Worm (Caenorhabditis elegans): ENCODE results near the gene C27C12.1.

Gene C27C12.1

DNA sequence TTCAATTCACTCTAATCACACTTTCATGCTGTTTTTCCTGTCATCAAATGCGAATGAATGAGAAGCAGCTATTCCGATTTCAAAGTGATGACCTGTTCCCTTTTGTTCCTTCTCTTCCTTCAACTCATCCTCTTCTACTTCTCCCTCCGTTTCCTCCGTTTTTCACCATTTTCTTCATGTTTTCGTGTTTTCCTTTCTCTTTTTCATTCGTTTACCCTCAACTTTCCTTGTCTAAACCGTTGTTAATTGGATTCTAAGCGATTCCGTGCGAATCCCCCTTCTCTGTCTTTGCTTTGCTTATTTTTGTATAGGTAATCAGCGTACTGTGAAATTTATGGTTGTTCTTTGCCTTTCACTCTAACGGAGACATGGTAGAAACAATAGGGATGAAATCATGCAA, 32.3 kb upstream of the C27C12.1 start:
- TF ChIP-seq flt-1 (GFP tag; IDR thresholded peaks at IDR 0.05) = no peak
- no peak for TF ChIP-seq F13C5.2 (tag; optimal IDR thresholded peaks at IDR 0.05)
- TF ChIP-seq hmg-4 (GFP tag; optimal IDR thresholded peaks at IDR 0.05) = no peak
- no peak for TF ChIP-seq hnd-1 (tag; optimal IDR thresholded peaks at IDR 0.05)
- TF ChIP-seq B0310.2 (tag; optimal IDR thresholded peaks at IDR 0.05) = no peak
- TF ChIP-seq scrt-1 (GFP tag; IDR thresholded peaks at IDR 0.05) = no peak
- no peak for TF ChIP-seq pes-1 (GFP tag; IDR thresholded peaks at IDR 0.05)
- no peak for TF ChIP-seq aly-1 (tag; optimal IDR thresholded peaks at IDR 0.05)
- no peak for TF ChIP-seq hmbx-1 (tag; optimal IDR thresholded peaks at IDR 0.05)

DNA sequence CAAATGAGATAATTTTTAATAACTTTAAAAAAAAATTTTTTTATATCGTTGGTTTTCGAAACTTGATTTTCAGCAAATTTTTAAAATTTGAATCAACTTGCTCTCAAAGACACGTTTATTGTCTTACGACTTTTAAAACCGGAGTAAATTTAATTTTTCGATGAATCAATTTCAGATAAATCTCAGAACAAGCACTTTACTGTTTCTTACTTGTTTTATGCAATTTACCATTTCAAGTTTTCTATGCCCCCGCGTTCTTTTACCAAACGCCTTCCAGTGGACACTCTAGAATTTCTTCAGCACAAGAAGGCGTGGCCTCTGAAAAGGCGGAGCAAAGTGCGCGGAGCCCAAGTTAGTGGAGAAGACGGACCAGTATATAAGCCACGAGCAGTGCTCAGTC, 27.6 kb upstream of the C27C12.1 start, which contains the start of gene flp-8:
TSS of gene flp-8 (plus strand) at position 301 of the 400 bp plus-strand sequence.
- TF ChIP-seq tbx-37 (GFP tag; conservative IDR thresholded peaks at IDR 0.05) (no peak), hmbx-1 (tag; optimal IDR thresholded peaks at IDR 0.05) (no peak)

DNA sequence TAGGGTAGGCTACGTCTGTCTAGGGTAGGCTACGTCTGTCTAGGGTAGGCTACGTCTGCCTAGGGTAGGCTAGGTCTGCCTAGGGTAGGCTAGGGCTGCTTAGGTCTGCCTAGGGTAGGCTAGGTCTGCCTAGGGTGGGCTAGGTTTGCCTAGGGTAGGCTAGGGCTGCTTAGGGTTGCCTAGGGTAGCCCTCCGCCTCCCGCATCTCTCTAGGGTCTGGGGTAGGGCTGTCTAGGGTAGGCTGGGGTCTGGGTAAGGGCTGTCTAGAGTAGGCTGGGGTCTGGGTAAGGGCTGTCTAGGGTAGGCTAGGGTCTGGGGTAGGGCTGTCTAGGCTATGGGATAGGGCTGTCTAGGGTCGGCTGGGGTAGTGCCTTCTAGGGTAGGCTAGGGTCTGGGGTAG, 24.1 kb upstream of the C27C12.1 start:
- TF ChIP-seq aly-1 (tag; optimal IDR thresholded peaks at IDR 0.05) = no peak
- TF ChIP-seq ama-1 (optimal IDR thresholded peaks at IDR 0.05) = no peak
- no peak for TF ChIP-seq flt-1 (GFP tag; IDR thresholded peaks at IDR 0.05)
- no peak for TF ChIP-seq F13C5.2 (tag; optimal IDR thresholded peaks at IDR 0.05)
- no peak for TF ChIP-seq tra-4 (tag; optimal IDR thresholded peaks at IDR 0.05)
- no peak for TF ChIP-seq tbx-11 (GFP tag; IDR thresholded peaks at IDR 0.05)
- no peak for TF ChIP-seq sea-1 (GFP tag; conservative IDR thresholded peaks at IDR 0.05)
- no peak for TF ChIP-seq pes-1 (GFP tag; IDR thresholded peaks at IDR 0.05)
- no peak for TF ChIP-seq hmg-4 (GFP tag; optimal IDR thresholded peaks at IDR 0.05)
- no peak for TF ChIP-seq tbx-37 (GFP tag; conservative IDR thresholded peaks at IDR 0.05)
- TF ChIP-seq scrt-1 (GFP tag; IDR thresholded peaks at IDR 0.05) = no peak
- TF ChIP-seq hnd-1 (tag; optimal IDR thresholded peaks at IDR 0.05) = no peak
- TF ChIP-seq ceh-36 (tag; optimal IDR thresholded peaks at IDR 0.05) = no peak
- TF ChIP-seq hmbx-1 (tag; optimal IDR thresholded peaks at IDR 0.05) = no peak
- no peak for TF ChIP-seq ceh-13 (GFP tag; optimal IDR thresholded peaks at IDR 0.05)

DNA sequence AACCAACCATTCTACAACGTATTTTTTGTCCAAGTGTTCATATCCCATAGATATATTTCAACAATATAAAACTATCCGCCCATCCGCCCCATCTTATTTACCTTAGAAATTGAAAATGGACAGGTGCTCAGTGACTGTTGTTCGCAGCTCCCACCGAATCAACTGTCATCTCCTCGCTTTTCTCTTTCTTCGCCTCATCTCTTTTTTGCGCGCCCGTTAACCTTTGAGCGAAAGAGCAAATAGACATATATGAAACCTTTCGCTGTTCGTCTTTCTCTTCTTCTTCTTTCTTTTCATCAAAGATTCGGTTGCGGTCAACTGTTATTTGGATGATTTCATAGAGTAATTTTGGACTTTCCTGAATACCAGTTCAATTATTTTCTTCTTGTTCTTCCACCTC, 22.1 kb upstream of the C27C12.1 start, which contains the start of gene sssh-1:
TSS of gene sssh-1 (plus strand) at position 301 of the 400 bp plus-strand sequence.
- TF ChIP-seq hmg-4 (GFP tag; optimal IDR thresholded peaks at IDR 0.05) (no peak), F13C5.2 (tag; optimal IDR thresholded peaks at IDR 0.05) (no peak), sea-1 (GFP tag; conservative IDR thresholded peaks at IDR 0.05) (no peak), ama-1 (optimal IDR thresholded peaks at IDR 0.05) (no peak)

DNA sequence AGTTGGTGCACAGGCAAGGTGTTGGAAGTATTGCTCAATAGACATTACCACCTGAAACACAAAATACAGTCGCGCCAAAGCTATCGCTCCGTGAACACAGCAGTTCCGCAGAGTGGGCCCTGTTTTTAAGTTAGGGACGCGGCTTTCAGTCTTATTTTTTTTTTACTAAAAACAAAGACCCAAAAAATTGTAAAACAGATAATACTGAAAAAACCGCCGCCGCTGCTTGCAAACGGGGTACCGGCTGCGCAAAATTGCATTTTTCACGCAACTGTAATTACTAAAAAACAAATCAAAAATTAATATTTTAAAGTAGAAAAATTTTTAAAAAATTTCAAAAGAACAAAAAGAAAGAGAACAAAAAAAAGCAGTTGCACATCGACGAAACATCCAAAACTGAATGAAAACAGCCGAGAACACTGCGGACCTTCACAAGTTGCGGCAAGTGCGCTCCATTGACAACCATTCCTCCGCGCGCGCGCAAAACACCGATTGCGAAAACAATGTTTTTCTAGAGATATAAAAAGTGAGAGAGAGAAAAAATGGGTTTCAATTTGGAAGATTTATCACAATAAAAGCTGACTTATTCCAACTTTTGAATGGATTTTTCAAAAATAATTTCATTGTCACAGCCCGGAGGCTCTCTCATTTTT, 19.4 kb upstream of the C27C12.1 start, which contains the start of gene F31F6.3:
TSS of gene F31F6.3 (minus strand) at position 51 of the 653 bp plus-strand sequence.
- no peak for TF ChIP-seq ceh-36 (tag; optimal IDR thresholded peaks at IDR 0.05)
- TF ChIP-seq F13C5.2 (tag; optimal IDR thresholded peaks at IDR 0.05) = no peak
- no peak for TF ChIP-seq hmbx-1 (tag; optimal IDR thresholded peaks at IDR 0.05)
- TF ChIP-seq hnd-1 (tag; optimal IDR thresholded peaks at IDR 0.05) = no peak
- TF ChIP-seq ets-7 (tag; optimal IDR thresholded peaks at IDR 0.05) = no peak
- no peak for TF ChIP-seq sea-1 (GFP tag; conservative IDR thresholded peaks at IDR 0.05)
- TF ChIP-seq ama-1 (optimal IDR thresholded peaks at IDR 0.05) = no peak
- TF ChIP-seq tra-4 (tag; optimal IDR thresholded peaks at IDR 0.05) = no peak
- no peak for TF ChIP-seq tbx-11 (GFP tag; IDR thresholded peaks at IDR 0.05)
- no peak for TF ChIP-seq tbx-37 (GFP tag; conservative IDR thresholded peaks at IDR 0.05)
- no peak for TF ChIP-seq aly-1 (tag; optimal IDR thresholded peaks at IDR 0.05)
- no peak for TF ChIP-seq pes-1 (GFP tag; IDR thresholded peaks at IDR 0.05)
- no peak for TF ChIP-seq flt-1 (GFP tag; IDR thresholded peaks at IDR 0.05)
- no peak for TF ChIP-seq hmg-4 (GFP tag; optimal IDR thresholded peaks at IDR 0.05)
- no peak for TF ChIP-seq scrt-1 (GFP tag; IDR thresholded peaks at IDR 0.05)
- TF ChIP-seq ceh-13 (GFP tag; optimal IDR thresholded peaks at IDR 0.05) = no peak
- TF ChIP-seq B0310.2 (tag; optimal IDR thresholded peaks at IDR 0.05) = no peak

DNA sequence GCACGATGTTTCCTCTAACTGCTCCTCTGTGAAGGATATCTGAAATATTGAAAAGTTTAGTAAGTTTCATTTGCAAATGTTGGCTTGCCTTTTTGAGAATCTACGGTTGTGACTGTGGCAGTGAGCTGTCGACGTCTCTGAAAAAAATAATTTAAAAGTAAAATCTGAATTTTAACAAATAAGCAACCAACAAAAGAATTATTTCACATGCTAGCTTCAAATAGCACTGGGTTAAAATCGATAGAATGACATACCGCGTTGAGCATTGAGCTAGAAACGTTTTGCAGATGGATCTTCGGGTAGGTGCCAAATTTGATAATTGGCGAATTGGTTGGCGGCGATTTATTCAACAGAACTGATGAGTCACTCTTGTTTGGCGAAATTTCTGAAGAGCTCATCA, 18.2 kb upstream of the C27C12.1 start, which contains the start of gene F31F6.2:
TSS of gene F31F6.2 (minus strand) at position 101 of the 400 bp plus-strand sequence.
- no peak for TF ChIP-seq tbx-11 (GFP tag; IDR thresholded peaks at IDR 0.05)
- no peak for TF ChIP-seq ceh-13 (GFP tag; optimal IDR thresholded peaks at IDR 0.05)
- no peak for TF ChIP-seq scrt-1 (GFP tag; IDR thresholded peaks at IDR 0.05)
- no peak for TF ChIP-seq hmg-4 (GFP tag; optimal IDR thresholded peaks at IDR 0.05)
- TF ChIP-seq pes-1 (GFP tag; IDR thresholded peaks at IDR 0.05) = no peak
- no peak for TF ChIP-seq aly-1 (tag; optimal IDR thresholded peaks at IDR 0.05)
- no peak for TF ChIP-seq hnd-1 (tag; optimal IDR thresholded peaks at IDR 0.05)
- no peak for TF ChIP-seq tbx-37 (GFP tag; conservative IDR thresholded peaks at IDR 0.05)
- no peak for TF ChIP-seq flt-1 (GFP tag; IDR thresholded peaks at IDR 0.05)
- TF ChIP-seq hmbx-1 (tag; optimal IDR thresholded peaks at IDR 0.05) = no peak
- no peak for TF ChIP-seq sea-1 (GFP tag; conservative IDR thresholded peaks at IDR 0.05)
- TF ChIP-seq ets-7 (tag; optimal IDR thresholded peaks at IDR 0.05) = no peak
- TF ChIP-seq tra-4 (tag; optimal IDR thresholded peaks at IDR 0.05) = no peak
- TF ChIP-seq B0310.2 (tag; optimal IDR thresholded peaks at IDR 0.05) = no peak
- no peak for TF ChIP-seq ama-1 (optimal IDR thresholded peaks at IDR 0.05)
- TF ChIP-seq ceh-36 (tag; optimal IDR thresholded peaks at IDR 0.05) = no peak

DNA sequence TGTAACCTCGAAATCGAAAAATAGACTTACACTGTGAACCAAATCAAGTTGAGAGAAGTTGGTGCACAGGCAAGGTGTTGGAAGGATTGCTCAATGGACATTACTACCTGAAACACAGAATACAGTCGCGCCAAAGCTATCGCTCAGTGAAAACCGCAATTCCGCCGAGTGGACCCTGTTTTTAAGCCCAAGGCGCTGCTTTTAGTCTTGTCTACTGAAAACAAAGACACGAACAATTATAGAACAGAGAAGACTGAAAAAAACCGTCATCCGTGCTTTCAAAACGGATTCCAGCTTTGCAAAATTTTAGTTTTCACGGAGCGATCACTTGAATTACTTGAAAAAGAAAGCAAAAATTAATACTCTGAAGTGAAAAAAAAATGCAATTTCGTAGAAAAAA, 14.6 kb upstream of the C27C12.1 start, which contains the start of gene F31F6.1:
TSS of gene F31F6.1 (minus strand) at position 101 of the 400 bp plus-strand sequence.
- TF ChIP-seq tbx-11 (GFP tag; IDR thresholded peaks at IDR 0.05) (no peak), tra-4 (tag; optimal IDR thresholded peaks at IDR 0.05) (no peak), B0310.2 (tag; optimal IDR thresholded peaks at IDR 0.05) (no peak)

DNA sequence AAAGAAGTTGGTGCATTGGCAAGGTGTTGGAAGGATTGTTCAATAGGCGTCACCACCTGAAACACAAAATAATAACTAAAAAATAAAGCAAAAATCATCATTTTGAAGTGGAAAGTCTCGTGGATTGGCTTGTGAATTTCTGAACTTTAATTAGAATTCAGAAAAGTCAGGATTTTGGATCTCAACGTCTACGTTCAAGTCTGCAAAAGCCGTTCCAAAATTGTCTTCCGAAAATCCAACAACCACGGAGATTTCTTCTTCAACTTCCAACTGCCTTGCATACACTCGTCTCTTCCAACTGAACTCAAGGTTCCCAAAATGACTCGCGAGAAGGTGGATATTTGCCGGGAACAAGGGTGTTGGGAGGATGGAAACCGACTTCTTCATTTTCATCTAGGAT, 12.2 kb upstream of the C27C12.1 start, which contains the start of gene C27C12.3:
TSS of gene C27C12.3 (minus strand) at position 101 of the 400 bp plus-strand sequence.
- TF ChIP-seq tbx-37 (GFP tag; conservative IDR thresholded peaks at IDR 0.05) (no peak), ceh-36 (tag; optimal IDR thresholded peaks at IDR 0.05) (no peak), F13C5.2 (tag; optimal IDR thresholded peaks at IDR 0.05) (no peak), tbx-11 (GFP tag; IDR thresholded peaks at IDR 0.05) (no peak), ets-7 (tag; optimal IDR thresholded peaks at IDR 0.05) (no peak), ama-1 (optimal IDR thresholded peaks at IDR 0.05) (no peak), hmbx-1 (tag; optimal IDR thresholded peaks at IDR 0.05) (no peak), B0310.2 (tag; optimal IDR thresholded peaks at IDR 0.05) (no peak), tra-4 (tag; optimal IDR thresholded peaks at IDR 0.05) (no peak), ceh-13 (GFP tag; optimal IDR thresholded peaks at IDR 0.05) (no peak), sea-1 (GFP tag; conservative IDR thresholded peaks at IDR 0.05) (no peak), hmg-4 (GFP tag; optimal IDR thresholded peaks at IDR 0.05) (no peak), flt-1 (GFP tag; IDR thresholded peaks at IDR 0.05) (no peak), hnd-1 (tag; optimal IDR thresholded peaks at IDR 0.05) (no peak), aly-1 (tag; optimal IDR thresholded peaks at IDR 0.05) (no peak), pes-1 (GFP tag; IDR thresholded peaks at IDR 0.05) (no peak), scrt-1 (GFP tag; IDR thresholded peaks at IDR 0.05) (no peak)

All from whole organism, early embryonic.